Worm (Caenorhabditis elegans) whole organism, young adult: ENCODE results near the gene ctr-9.
A peak's percentile ranks its signal among the peaks of the same experiment; 100 is the strongest.

Source experiments
- B0019.2 ChIP-seq: fragments of 200-800 bp; sonication (Bioruptor generic); conservative IDR thresholded peaks from 2 replicates; pipeline ENCODE4 v1.3.6; 2022; ENCODE audit warnings: missing genetic modification reagents, missing genetic modification characterization, missing compliant biosample characterization
- B0261.1 ChIP-seq: sonication (generic microtip); optimal IDR thresholded peaks from 2 replicates; lab custom pipeline; 2016; ENCODE audit warnings: mild to moderate bottlenecking, missing genetic modification characterization, moderate library complexity, missing compliant biosample characterization
- C06A6.2 ChIP-seq: fragments of 200-800 bp; sonication (Bioruptor generic); conservative IDR thresholded peaks from 2 replicates; pipeline ENCODE4 v1.3.6; 2022; ENCODE audit warnings: missing genetic modification characterization, missing compliant biosample characterization
- F10E7.11 ChIP-seq: sonication (generic microtip); optimal IDR thresholded peaks from 2 replicates; lab custom pipeline; 2017; ENCODE audit warnings: mild to moderate bottlenecking, missing genetic modification characterization, moderate library complexity, missing compliant biosample characterization
- F23B12.7 ChIP-seq: sonication (generic microtip); optimal IDR thresholded peaks from 2 replicates; lab custom pipeline; 2017; ENCODE audit warnings: missing genetic modification characterization, mild to moderate bottlenecking, missing compliant biosample characterization, antibody characterized with exemption, moderate library complexity; ENCODE audit not compliant: insufficient read depth
- F49E8.2 ChIP-seq: sonication (generic microtip); optimal IDR thresholded peaks from 3 replicates; lab custom pipeline; 2017; ENCODE audit warnings: missing genetic modification characterization, mild to moderate bottlenecking, missing compliant biosample characterization, antibody characterized with exemption, moderate library complexity; ENCODE audit not compliant: insufficient read depth
- F57A8.1 ChIP-seq: fragments of 200-800 bp; sonication (Bioruptor generic); optimal IDR thresholded peaks from 2 replicates; lab custom pipeline; 2018; ENCODE audit warnings: mild to moderate bottlenecking, missing genetic modification characterization, moderate library complexity, missing compliant biosample characterization
- F57C9.4 ChIP-seq: sonication (generic microtip); optimal IDR thresholded peaks from 2 replicates; lab custom pipeline; 2017; ENCODE audit warnings: mild to moderate bottlenecking, missing genetic modification characterization, missing compliant biosample characterization
- K12H6.12 ChIP-seq: fragments of 200-800 bp; sonication (Bioruptor generic); optimal IDR thresholded peaks from 2 replicates; lab custom pipeline; 2018; ENCODE audit warnings: mild to moderate bottlenecking, missing genetic modification characterization, missing compliant biosample characterization
- T26A5.8 ChIP-seq: sonication (generic microtip); optimal IDR thresholded peaks from 2 replicates; lab custom pipeline; 2016; ENCODE audit warnings: missing genetic modification characterization, missing compliant biosample characterization
- Y53G8AR.9 ChIP-seq: fragments of 200-800 bp; sonication (Bioruptor generic); conservative IDR thresholded peaks from 2 replicates; pipeline ENCODE4 v1.3.6; 2022; ENCODE audit warnings: missing genetic modification reagents, missing genetic modification characterization, missing compliant biosample characterization
- Y95B8A.8 ChIP-seq: fragments of 200-800 bp; sonication (Bioruptor generic); IDR thresholded peaks from 2 replicates; pipeline ENCODE4 v1.3.6; 2022; ENCODE audit warnings: missing genetic modification reagents, missing genetic modification characterization, missing compliant biosample characterization
- athp-1 ChIP-seq: sonication (generic microtip); optimal IDR thresholded peaks from 2 replicates; lab custom pipeline; 2017; ENCODE audit warnings: mild to moderate bottlenecking, missing genetic modification characterization, missing compliant biosample characterization
- cebp-1 ChIP-seq, 2 experiments: fragments of 200-800 bp in 1 of 2; sonication (Bioruptor generic) in 1 of 2; sonication (generic microtip) in 1 of 2; IDR thresholded peaks in 1 of 2; optimal IDR thresholded peaks in 1 of 2; 2 replicates each; pipeline versions ENCODE4 v1.3.6 to Lab custom; 2017 to 2022; ENCODE audit warnings: missing compliant biosample characterization in 2 of 2, missing genetic modification characterization in 2 of 2, mild to moderate bottlenecking in 1 of 2, missing genetic modification reagents in 1 of 2, moderate library complexity in 1 of 2
- ceh-40 ChIP-seq: fragments of 200-800 bp; sonication (Bioruptor generic); IDR thresholded peaks from 2 replicates; pipeline ENCODE4 v1.3.6; 2022; ENCODE audit warnings: missing genetic modification characterization, missing compliant biosample characterization
- chd-7 ChIP-seq: sonication (generic microtip); optimal IDR thresholded peaks from 2 replicates; lab custom pipeline; 2016; ENCODE audit warnings: mild to moderate bottlenecking, missing genetic modification characterization, moderate library complexity, missing compliant biosample characterization
- dox-1 ChIP-seq: fragments of 200-800 bp; sonication (Bioruptor generic); IDR thresholded peaks from 2 replicates; pipeline ENCODE4 v1.3.6; 2022; ENCODE audit warnings: missing genetic modification reagents, missing genetic modification characterization, missing compliant biosample characterization
- dpff-1 ChIP-seq: sonication (generic microtip); optimal IDR thresholded peaks from 2 replicates; lab custom pipeline; 2017; ENCODE audit warnings: mild to moderate bottlenecking, missing genetic modification characterization, missing compliant biosample characterization
- egrh-3 ChIP-seq: fragments of 200-800 bp; sonication (Bioruptor generic); IDR thresholded peaks from 2 replicates; pipeline ENCODE4 v1.3.6; 2022; ENCODE audit warnings: missing genetic modification reagents, missing genetic modification characterization, missing compliant biosample characterization
- ets-4 ChIP-seq: fragments of 200-800 bp; sonication (Bioruptor generic); optimal IDR thresholded peaks from 2 replicates; lab custom pipeline; 2018; ENCODE audit warnings: mild to moderate bottlenecking, missing genetic modification characterization, missing compliant biosample characterization
- gei-17 ChIP-seq: fragments of 200-800 bp; sonication (Bioruptor generic); optimal IDR thresholded peaks from 2 replicates; lab custom pipeline; 2018; ENCODE audit warnings: mild to moderate bottlenecking, missing genetic modification characterization, missing compliant biosample characterization
- him-1 ChIP-seq: sonication (generic microtip); optimal IDR thresholded peaks from 2 replicates; lab custom pipeline; 2016; ENCODE audit warnings: missing genotype, missing genetic modification reagents, missing genetic modification characterization, missing compliant biosample characterization
- hlh-12 ChIP-seq: sonication (generic microtip); optimal IDR thresholded peaks from 2 replicates; lab custom pipeline; 2016; ENCODE audit warnings: missing genetic modification characterization, missing compliant biosample characterization
- hmg-1.2 ChIP-seq: fragments of 200-800 bp; sonication (Bioruptor generic); IDR thresholded peaks from 2 replicates; pipeline ENCODE4 v1.3.6; 2022; ENCODE audit warnings: missing genetic modification reagents, missing genetic modification characterization, missing compliant biosample characterization
- hrde-1 ChIP-seq: sonication (generic microtip); optimal IDR thresholded peaks from 2 replicates; lab custom pipeline; 2016; ENCODE audit warnings: missing genetic modification characterization, mild to moderate bottlenecking, missing compliant biosample characterization, moderate library complexity, missing genotype, missing genetic modification reagents, borderline replicate concordance
- lag-1 ChIP-seq: fragments of 200-800 bp; sonication (Bioruptor generic); IDR thresholded peaks from 2 replicates; pipeline ENCODE4 v1.3.6; 2022; ENCODE audit warnings: missing genetic modification reagents, missing genetic modification characterization, missing compliant biosample characterization
- let-526 ChIP-seq: fragments of 200-800 bp; sonication (Bioruptor generic); IDR thresholded peaks from 2 replicates; pipeline ENCODE4 v1.3.6; 2022; ENCODE audit warnings: missing genetic modification reagents, missing genetic modification characterization, missing compliant biosample characterization
- lin-35 ChIP-seq, 3 experiments: fragments of 150-350 bp in 2 of 3; sonication (generic microtip) in 1 of 3; optimal IDR thresholded peaks; 2 replicates each; lab custom pipeline; 2014 to 2018; ENCODE audit warnings: missing biosample characterization in 3 of 3, missing genetic modification characterization in 3 of 3, missing genetic modification reagents in 3 of 3
- lin-40 ChIP-seq: sonication (generic microtip); optimal IDR thresholded peaks from 2 replicates; lab custom pipeline; 2016; ENCODE audit warnings: missing genetic modification characterization, mild to moderate bottlenecking, missing compliant biosample characterization, missing genotype, missing genetic modification reagents
- lsy-27 ChIP-seq: sonication (generic microtip); optimal IDR thresholded peaks from 2 replicates; lab custom pipeline; 2017; ENCODE audit warnings: missing genetic modification characterization, mild to moderate bottlenecking, missing compliant biosample characterization, antibody characterized with exemption, missing genotype, borderline replicate concordance; ENCODE audit not compliant: insufficient read depth
- madf-8 ChIP-seq: fragments of 200-800 bp; sonication (Bioruptor generic); conservative IDR thresholded peaks from 2 replicates; pipeline ENCODE4 v1.3.6; 2022; ENCODE audit warnings: missing genetic modification reagents, missing genetic modification characterization, missing compliant biosample characterization
- mcd-1 ChIP-seq: fragments of 200-800 bp; sonication (Bioruptor generic); IDR thresholded peaks from 2 replicates; pipeline ENCODE4 v1.3.6; 2022; ENCODE audit warnings: missing genetic modification reagents, missing genetic modification characterization, missing compliant biosample characterization
- nfya-2 ChIP-seq: fragments of 200-800 bp; sonication (Bioruptor generic); IDR thresholded peaks from 2 replicates; pipeline ENCODE4 v1.3.6; 2022; ENCODE audit warnings: missing genetic modification reagents, missing genetic modification characterization, missing compliant biosample characterization
- nfyb-1 ChIP-seq: fragments of 200-800 bp; sonication (Bioruptor generic); IDR thresholded peaks from 2 replicates; pipeline ENCODE4 v1.3.6; 2022; ENCODE audit warnings: missing genetic modification reagents, missing genetic modification characterization, missing compliant biosample characterization
- nhr-120 ChIP-seq: fragments of 200-800 bp; sonication (Bioruptor generic); IDR thresholded peaks from 2 replicates; pipeline ENCODE4 v1.3.6; 2022; ENCODE audit warnings: missing genetic modification characterization, missing compliant biosample characterization
- pbrm-1 ChIP-seq: fragments of 200-800 bp; sonication (Bioruptor generic); IDR thresholded peaks from 2 replicates; pipeline ENCODE4 v1.3.6; 2022; ENCODE audit warnings: missing genetic modification reagents, missing genetic modification characterization, missing compliant biosample characterization
- rcor-1 ChIP-seq: fragments of 200-800 bp; sonication (Bioruptor generic); IDR thresholded peaks from 2 replicates; pipeline ENCODE4 v1.3.6; 2022; ENCODE audit warnings: missing genetic modification reagents, missing genetic modification characterization, missing compliant biosample characterization
- repo-1 ChIP-seq: sonication (generic microtip); optimal IDR thresholded peaks from 2 replicates; lab custom pipeline; 2017; ENCODE audit warnings: mild to moderate bottlenecking, missing genetic modification characterization, missing compliant biosample characterization
- snpc-4 ChIP-seq, 5 experiments: fragments of 150-350 bp in 1 of 5; sonication (generic microtip) in 4 of 5; optimal IDR thresholded peaks; 2 replicates each; lab custom pipeline; 2014 to 2018; ENCODE audit warnings: missing genetic modification characterization in 5 of 5, missing biosample characterization in 3 of 5, antibody characterized with exemption in 2 of 5, mild to moderate bottlenecking in 2 of 5, missing compliant biosample characterization in 2 of 5, missing genotype in 2 of 5, moderate library complexity in 2 of 5, missing genetic modification reagents in 1 of 5
- unc-130 ChIP-seq: sonication (generic microtip); optimal IDR thresholded peaks from 2 replicates; lab custom pipeline; 2016; ENCODE audit warnings: missing genetic modification reagents, missing genetic modification characterization, missing compliant biosample characterization
- xnd-1 ChIP-seq: sonication (generic microtip); optimal IDR thresholded peaks from 2 replicates; lab custom pipeline; 2016; ENCODE audit warnings: missing genotype, missing genetic modification reagents, missing genetic modification characterization, missing compliant biosample characterization
- ztf-18 ChIP-seq: sonication (generic microtip); optimal IDR thresholded peaks from 2 replicates; lab custom pipeline; 2016; ENCODE audit warnings: missing genotype, mild to moderate bottlenecking, missing genetic modification characterization, missing compliant biosample characterization
- ztf-26 ChIP-seq: sonication (generic microtip); optimal IDR thresholded peaks from 2 replicates; lab custom pipeline; 2017; ENCODE audit warnings: missing genetic modification characterization, missing compliant biosample characterization
- ztf-3 ChIP-seq: fragments of 200-800 bp; sonication (Bioruptor generic); optimal IDR thresholded peaks from 2 replicates; lab custom pipeline; 2018; ENCODE audit warnings: mild to moderate bottlenecking, missing genetic modification characterization, missing compliant biosample characterization
- ztf-6 ChIP-seq: fragments of 200-800 bp; sonication (Bioruptor generic); IDR thresholded peaks from 2 replicates; pipeline ENCODE4 v1.3.6; 2022; ENCODE audit warnings: missing genetic modification reagents, missing genetic modification characterization, missing compliant biosample characterization

The ctr-9 gene

ce11 chrIII:9521410-9522090 is 30.4 kb downstream of the ctr-9 start, which contains the start of the genes clu-1 and prp-40 (continued):
- TF ChIP-seq B0019.2 (GFP tag; lab: Robert Waterston, UW) (0 out of 2 replicates have a peak, but pooled peaks have one; percentile 33), K12H6.12 (tag; lab: Kevin White, UChicago) (peak; percentile 70), lin-35 (GFP tag; optimal IDR thresholded peaks at IDR 0.05; lab: Kevin White, UChicago) (peak in 2 of 3 experiments; percentile 28 to 83), F57A8.1 (GFP tag; lab: Kevin White, UChicago) (no peak), ztf-6 (GFP tag; lab: Robert Waterston, UW) (no peak), repo-1 (tag; lab: Kevin White, UChicago) (peak; percentile 44), gei-17 (GFP tag; lab: Kevin White, UChicago) (peak; percentile 37), ceh-40 (no peak), dpff-1 (tag; lab: Kevin White, UChicago) (no peak), C06A6.2 (GFP tag; lab: Robert Waterston, UW) (peak; percentile 54; the same call in 1 of the 2 replicates), T26A5.8 (tag; lab: Kevin White, UChicago) (no peak), snpc-4 (GFP tag; optimal IDR thresholded peaks at IDR 0.05; lab: Kevin White, UChicago) (no peak), snpc-4 (tag; optimal IDR thresholded peaks at IDR 0.05; lab: Kevin White, UChicago) (peak; percentile 64 to 77 (median 70)), let-526 (GFP tag; lab: Robert Waterston, UW) (no peak), nfyb-1 (GFP tag; lab: Robert Waterston, UW) (peak; percentile 88), B0261.1 (tag; lab: Kevin White, UChicago) (no peak), chd-7 (tag; lab: Kevin White, UChicago) (no peak), unc-130 (GFP tag; lab: Kevin White, UChicago) (peak; percentile 39), ets-4 (GFP tag; lab: Kevin White, UChicago) (no peak), him-1 (tag; lab: Kevin White, UChicago) (peak; percentile 27), nhr-120 (GFP tag; lab: Robert Waterston, UW) (no peak), F57C9.4 (tag; lab: Kevin White, UChicago) (no peak), hlh-12 (tag; lab: Kevin White, UChicago) (no peak), F49E8.2 (tag; lab: Kevin White, UChicago) (peak; percentile 32), ztf-3 (no peak), F10E7.11 (tag; lab: Kevin White, UChicago) (no peak), lag-1 (GFP tag; lab: Robert Waterston, UW) (no peak), hmg-1.2 (GFP tag; lab: Robert Waterston, UW) (peak; percentile 75), egrh-3 (GFP tag; lab: Robert Waterston, UW) (no peak), ztf-26 (peak; percentile 40), Y95B8A.8 (GFP tag; lab: Robert Waterston, UW) (no peak), nfya-2 (GFP tag; lab: Robert Waterston, UW) (no peak), pbrm-1 (GFP tag; lab: Robert Waterston, UW) (peak; percentile 87), lin-40 (tag; lab: Kevin White, UChicago) (peak; percentile 85), lsy-27 (no peak), xnd-1 (tag; lab: Kevin White, UChicago) (peak; percentile 24), rcor-1 (peak; percentile 70), madf-8 (GFP tag; lab: Robert Waterston, UW) (peak; percentile 45)

ce11 chrIII:9523581-9523980 is 32.4 kb downstream of the ctr-9 start, which contains the start of gene mrps-23:
TSS of gene mrps-23 (minus strand) at chrIII:9523672.
- TF ChIP-seq ztf-18 (peak; percentile 43), pbrm-1 (GFP tag; lab: Robert Waterston, UW) (0 out of 2 replicates have a peak, but pooled peaks have one; percentile 11), dox-1 (GFP tag; lab: Robert Waterston, UW) (0 out of 2 replicates have a peak, but pooled peaks have one; percentile 33), repo-1 (tag; lab: Kevin White, UChicago) (no peak), cebp-1 (GFP tag; IDR thresholded peaks at IDR 0.05; lab: Robert Waterston, UW) (no peak), cebp-1 (tag; optimal IDR thresholded peaks at IDR 0.05; lab: Kevin White, UChicago) (peak; percentile 13), hlh-12 (tag; lab: Kevin White, UChicago) (no peak), F23B12.7 (tag; lab: Kevin White, UChicago) (peak; percentile 33), lsy-27 (no peak), Y53G8AR.9 (GFP tag; lab: Robert Waterston, UW) (0 out of 2 replicates have a peak, but pooled peaks have one; percentile 8), athp-1 (tag; lab: Kevin White, UChicago) (no peak), mcd-1 (0 out of 2 replicates have a peak, but pooled peaks have one; percentile 7), hrde-1 (tag; lab: Kevin White, UChicago) (no peak)
